Worm (Caenorhabditis elegans) whole organism, late embryonic: Measurements from ENCODE around the gene F49F1.12.

Source experiments
- ceh-19 ChIP-seq: fragments of 200-800 bp; sonication (Bioruptor generic); optimal IDR thresholded peaks from 2 replicates; lab custom pipeline; 2018; ENCODE audit warnings: mild to moderate bottlenecking, missing genetic modification characterization, missing compliant biosample characterization
- ceh-31 ChIP-seq: sonication (generic microtip); optimal IDR thresholded peaks from 2 replicates; lab custom pipeline; 2016; ENCODE audit warnings: missing genetic modification characterization, missing compliant biosample characterization
- unc-55 ChIP-seq: sonication (generic microtip); optimal IDR thresholded peaks from 2 replicates; lab custom pipeline; 2017; ENCODE audit warnings: missing biosample characterization, missing genetic modification reagents, missing genetic modification characterization

DNA sequence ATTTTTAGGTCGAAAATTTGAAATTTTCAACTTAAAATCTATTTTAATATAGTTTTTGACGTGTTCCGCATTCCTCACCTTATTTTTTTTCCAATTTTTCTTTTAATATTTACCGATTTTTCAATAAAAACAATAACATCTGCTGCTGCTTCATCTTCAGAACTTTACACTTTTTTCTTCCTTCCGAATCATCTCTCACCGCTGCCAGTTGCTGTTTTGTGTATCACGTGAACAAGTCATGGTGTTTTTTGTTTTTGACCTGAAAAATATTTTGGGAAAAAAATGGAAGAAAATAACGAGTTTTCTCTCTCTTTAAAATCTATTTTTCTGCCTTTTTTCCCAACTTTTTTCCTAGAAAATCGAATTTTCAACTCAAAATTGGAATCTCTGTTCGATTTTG lies 43.1 kb downstream of the F49F1.12 start:
- TF ChIP-seq ceh-19 (GFP tag; lab: Kevin White, UChicago), result no peak
- no peak for TF ChIP-seq unc-55 (GFP tag; lab: Kevin White, UChicago)
- no peak for TF ChIP-seq ceh-31
